Worm (Caenorhabditis elegans): ENCODE measurements around the gene jmjd-2.

- TF ChIP-seq egl-27 (tag; optimal IDR thresholded peaks at IDR 0.05) (no peak), fkh-10 (GFP tag; optimal IDR thresholded peaks at IDR 0.05) (no peak), hpl-2 (GFP tag; optimal IDR thresholded peaks at IDR 0.05) (no peak), mep-1 (tag; optimal IDR thresholded peaks at IDR 0.05) (no peak), lsy-2 (tag; optimal IDR thresholded peaks at IDR 0.05) (no peak), unc-130 (tag; optimal IDR thresholded peaks at IDR 0.05) (no peak), aly-2 (tag; optimal IDR thresholded peaks at IDR 0.05) (no peak), ceh-63 (GFP tag; optimal IDR thresholded peaks at IDR 0.05) (no peak)
Measured at ce11 chrII:14269839-14270238, 26.4 kb upstream of the jmjd-2 start.
